Worm (Caenorhabditis elegans) whole organism, late embryonic: ENCODE results near the gene srt-23.
A peak's percentile ranks its signal among the peaks of the same experiment; 100 is the strongest.

ENCODE experiments used
- C08G9.2 ChIP-seq: sonication (generic microtip); optimal IDR thresholded peaks from 2 replicates; lab custom pipeline; 2016; ENCODE audit warnings: mild to moderate bottlenecking, missing genetic modification characterization, moderate library complexity, missing compliant biosample characterization
- C38D4.7 ChIP-seq: fragments of 200-800 bp; sonication (Bioruptor generic); optimal IDR thresholded peaks from 2 replicates; lab custom pipeline; 2018; ENCODE audit warnings: mild to moderate bottlenecking, missing genetic modification characterization, moderate library complexity, missing compliant biosample characterization
- K02D7.2 ChIP-seq: sonication (generic microtip); optimal IDR thresholded peaks from 2 replicates; lab custom pipeline; 2017; ENCODE audit warnings: mild to moderate bottlenecking, missing genetic modification characterization, missing compliant biosample characterization
- K09A11.1 ChIP-seq: sonication (generic microtip); optimal IDR thresholded peaks from 2 replicates; lab custom pipeline; 2017; ENCODE audit warnings: antibody characterized with exemption, mild to moderate bottlenecking, missing genetic modification characterization, missing compliant biosample characterization; ENCODE audit not compliant: insufficient read depth
- Y22D7AL.16 ChIP-seq: sonication (generic microtip); optimal IDR thresholded peaks from 2 replicates; lab custom pipeline; 2016; ENCODE audit warnings: missing genetic modification characterization, missing compliant biosample characterization
- ahr-1 ChIP-seq: sonication (generic microtip); optimal IDR thresholded peaks from 2 replicates; lab custom pipeline; 2016; ENCODE audit warnings: missing genetic modification characterization, missing compliant biosample characterization
- ama-1 ChIP-seq: fragments of 150-350 bp; optimal IDR thresholded peaks from 2 replicates; lab custom pipeline; 2014
- ceh-14 ChIP-seq: sonication (generic microtip); optimal IDR thresholded peaks from 2 replicates; lab custom pipeline; 2016; ENCODE audit warnings: missing genotype, missing genetic modification characterization, missing compliant biosample characterization
- ceh-18 ChIP-seq: sonication (generic microtip); optimal IDR thresholded peaks from 2 replicates; lab custom pipeline; 2016; ENCODE audit warnings: missing genetic modification characterization, missing compliant biosample characterization
- ceh-19 ChIP-seq: fragments of 200-800 bp; sonication (Bioruptor generic); optimal IDR thresholded peaks from 2 replicates; lab custom pipeline; 2018; ENCODE audit warnings: mild to moderate bottlenecking, missing genetic modification characterization, missing compliant biosample characterization
- ceh-24 ChIP-seq: sonication (generic microtip); optimal IDR thresholded peaks from 2 replicates; lab custom pipeline; 2016; ENCODE audit warnings: mild to moderate bottlenecking, missing genetic modification characterization, missing compliant biosample characterization
- ceh-30 ChIP-seq: fragments of 150-350 bp; optimal IDR thresholded peaks from 2 replicates; lab custom pipeline; 2014; ENCODE audit warnings: missing biosample characterization, missing genetic modification characterization
- ceh-31 ChIP-seq: sonication (generic microtip); optimal IDR thresholded peaks from 2 replicates; lab custom pipeline; 2016; ENCODE audit warnings: missing genetic modification characterization, missing compliant biosample characterization
- ceh-34 ChIP-seq: sonication (generic microtip); optimal IDR thresholded peaks from 2 replicates; lab custom pipeline; 2016; ENCODE audit warnings: mild to moderate bottlenecking, missing genetic modification characterization, missing compliant biosample characterization
- ceh-9 ChIP-seq: sonication (generic microtip); optimal IDR thresholded peaks from 2 replicates; lab custom pipeline; 2016; ENCODE audit warnings: mild to moderate bottlenecking, missing genetic modification characterization, inconsistent platforms, missing compliant biosample characterization
- dmd-4 ChIP-seq: sonication (generic microtip); optimal IDR thresholded peaks from 2 replicates; lab custom pipeline; 2016; ENCODE audit warnings: borderline replicate concordance, missing genetic modification characterization, missing compliant biosample characterization
- dve-1 ChIP-seq: sonication (generic microtip); optimal IDR thresholded peaks from 2 replicates; lab custom pipeline; 2017; ENCODE audit warnings: antibody characterized with exemption, mild to moderate bottlenecking, missing genetic modification characterization, missing compliant biosample characterization
- elt-2 ChIP-seq: sonication (generic microtip); optimal IDR thresholded peaks from 2 replicates; lab custom pipeline; 2016; ENCODE audit warnings: missing genetic modification reagents, missing genetic modification characterization, missing compliant biosample characterization
- ets-4 ChIP-seq: sonication (generic microtip); optimal IDR thresholded peaks from 2 replicates; lab custom pipeline; 2016; ENCODE audit warnings: missing genetic modification characterization, missing compliant biosample characterization
- eyg-1 ChIP-seq: sonication (generic microtip); optimal IDR thresholded peaks from 2 replicates; lab custom pipeline; 2016; ENCODE audit warnings: missing genotype, missing genetic modification characterization, missing compliant biosample characterization
- fkh-10 ChIP-seq: fragments of 150-350 bp; optimal IDR thresholded peaks from 2 replicates; lab custom pipeline; 2014; ENCODE audit warnings: missing biosample characterization, missing genetic modification reagents, missing genetic modification characterization
- lin-11 ChIP-seq: fragments of 200-800 bp; sonication (Bioruptor generic); optimal IDR thresholded peaks from 2 replicates; lab custom pipeline; 2018; ENCODE audit warnings: mild to moderate bottlenecking, missing genetic modification characterization, missing compliant biosample characterization
- madf-2 ChIP-seq: sonication (generic microtip); optimal IDR thresholded peaks from 2 replicates; lab custom pipeline; 2017; ENCODE audit warnings: missing genetic modification characterization, missing compliant biosample characterization
- mec-3 ChIP-seq: sonication (generic microtip); optimal IDR thresholded peaks from 2 replicates; lab custom pipeline; 2016; ENCODE audit warnings: borderline replicate concordance, missing genetic modification characterization, missing compliant biosample characterization
- nfya-1 ChIP-seq: sonication (generic microtip); optimal IDR thresholded peaks from 2 replicates; lab custom pipeline; 2017; ENCODE audit warnings: missing genetic modification characterization, mild to moderate bottlenecking, missing compliant biosample characterization, antibody characterized with exemption, moderate library complexity
- pag-3 ChIP-seq: sonication (generic microtip); optimal IDR thresholded peaks from 2 replicates; lab custom pipeline; 2016; ENCODE audit warnings: missing compliant biosample characterization, missing genetic modification characterization, borderline replicate concordance
- pax-1 ChIP-seq: fragments of 150-350 bp; optimal IDR thresholded peaks from 2 replicates; lab custom pipeline; 2014; ENCODE audit warnings: missing biosample characterization, missing genetic modification characterization
- pha-2 ChIP-seq: sonication (generic microtip); optimal IDR thresholded peaks from 2 replicates; lab custom pipeline; 2017; ENCODE audit warnings: mild to moderate bottlenecking, missing genetic modification characterization, missing compliant biosample characterization
- pha-4 ChIP-seq: fragments of 150-350 bp; optimal IDR thresholded peaks from 2 replicates; lab custom pipeline; 2018; ENCODE audit warnings: missing biosample characterization, missing genetic modification reagents, missing genetic modification characterization
- pros-1 ChIP-seq: fragments of 150-350 bp; optimal IDR thresholded peaks from 2 replicates; lab custom pipeline; 2014; ENCODE audit warnings: missing biosample characterization, missing genetic modification reagents, missing genetic modification characterization
- rnt-1 ChIP-seq: sonication (generic microtip); optimal IDR thresholded peaks from 2 replicates; lab custom pipeline; 2016; ENCODE audit warnings: missing genetic modification characterization, missing compliant biosample characterization
- sox-2 ChIP-seq: fragments of 200-800 bp; sonication (Bioruptor generic); IDR thresholded peaks from 2 replicates; pipeline ENCODE4 v1.3.6; 2022; ENCODE audit warnings: missing genetic modification reagents, missing genetic modification characterization, missing compliant biosample characterization
- tbx-2 ChIP-seq: sonication (generic microtip); optimal IDR thresholded peaks from 2 replicates; lab custom pipeline; 2016; ENCODE audit warnings: missing genetic modification characterization, missing compliant biosample characterization
- ttx-3 ChIP-seq: sonication (generic microtip); optimal IDR thresholded peaks from 2 replicates; lab custom pipeline; 2016; ENCODE audit warnings: missing genetic modification reagents, missing genetic modification characterization, missing compliant biosample characterization
- unc-42 ChIP-seq: sonication (generic microtip); optimal IDR thresholded peaks from 2 replicates; lab custom pipeline; 2016; ENCODE audit warnings: missing genotype, missing genetic modification characterization, missing compliant biosample characterization
- unc-55 ChIP-seq: sonication (generic microtip); optimal IDR thresholded peaks from 2 replicates; lab custom pipeline; 2017; ENCODE audit warnings: missing biosample characterization, missing genetic modification reagents, missing genetic modification characterization
- unc-86 ChIP-seq: sonication (generic microtip); optimal IDR thresholded peaks from 2 replicates; lab custom pipeline; 2016; ENCODE audit warnings: missing genetic modification characterization, missing compliant biosample characterization
- zip-5 ChIP-seq: sonication (generic microtip); optimal IDR thresholded peaks from 2 replicates; lab custom pipeline; 2016; ENCODE audit warnings: missing genetic modification characterization, missing compliant biosample characterization
- ztf-16 ChIP-seq: sonication (generic microtip); optimal IDR thresholded peaks from 2 replicates; lab custom pipeline; 2017; ENCODE audit warnings: missing genetic modification characterization, missing compliant biosample characterization

Gene srt-23

ce11 chrIV:749557-749956 is 7.0 kb upstream of the srt-23 start:
- TF ChIP-seq ets-4 (tag; lab: Kevin White, UChicago) (no peak), madf-2 (tag; lab: Kevin White, UChicago) (no peak), sox-2 (GFP tag; lab: Robert Waterston, UW) (no peak), ceh-24 (no peak), elt-2 (tag; lab: Kevin White, UChicago) (no peak), pag-3 (tag; lab: Kevin White, UChicago) (no peak), rnt-1 (tag; lab: Kevin White, UChicago) (no peak), unc-86 (tag; lab: Kevin White, UChicago) (no peak), ceh-19 (GFP tag; lab: Kevin White, UChicago) (no peak), fkh-10 (GFP tag; lab: Kevin White, UChicago) (no peak)

ce11 chrIV:754357-754972 is 2.1 kb upstream of the srt-23 start:
- TF ChIP-seq ceh-19 (GFP tag; lab: Kevin White, UChicago) = no peak
- TF ChIP-seq ztf-16 (tag; lab: Kevin White, UChicago) = no peak
- TF ChIP-seq eyg-1 (tag; lab: Kevin White, UChicago) = no peak
- TF ChIP-seq, all 69 proteins: peak for 0

- TF ChIP-seq madf-2 (tag; lab: Kevin White, UChicago) = no peak
- no peak for TF ChIP-seq ama-1 (lab: Kevin White, UChicago)
- TF ChIP-seq ttx-3 (tag; lab: Kevin White, UChicago) = no peak
- TF ChIP-seq eyg-1 (tag; lab: Kevin White, UChicago) = no peak
- TF ChIP-seq ceh-19 (GFP tag; lab: Kevin White, UChicago) = no peak
- TF ChIP-seq ceh-18 (tag; lab: Kevin White, UChicago) = no peak
- no peak for TF ChIP-seq lin-11 (tag; lab: Kevin White, UChicago)
- TF ChIP-seq unc-55 = no peak
- no peak for TF ChIP-seq C38D4.7 (GFP tag; lab: Kevin White, UChicago)
- TF ChIP-seq K09A11.1 (tag; lab: Kevin White, UChicago) = no peak
- TF ChIP-seq tbx-2 (tag; lab: Kevin White, UChicago) = no peak
- no peak for TF ChIP-seq C08G9.2
- no peak for TF ChIP-seq ahr-1 (tag; lab: Kevin White, UChicago)
- TF ChIP-seq pros-1 (tag; lab: Kevin White, UChicago) = no peak
- no peak for TF ChIP-seq ceh-31 (tag; lab: Kevin White, UChicago)
Observed at ce11 chrIV:756956-757355, 435 bp downstream of the srt-23 start.

- TF ChIP-seq mec-3 (tag; lab: Kevin White, UChicago) (no peak), ceh-30 (tag; lab: Kevin White, UChicago) (no peak), K02D7.2 (tag; lab: Kevin White, UChicago) (no peak), ceh-34 (no peak)
Observed at ce11 chrIV:757548-757947, 1.0 kb downstream of the srt-23 start.

- TF ChIP-seq lin-11 (tag; lab: Kevin White, UChicago) (no peak), unc-42 (tag; lab: Kevin White, UChicago) (peak; percentile 39)
Observed at ce11 chrIV:760267-760666, 3.7 kb downstream of the srt-23 start, which contains the start of gene gst-40. TSS of gene gst-40 (plus strand) at chrIV:760502.

ce11 chrIV:762016-762459 is 5.5 kb downstream of the srt-23 start:
- TF ChIP-seq unc-42 (tag; lab: Kevin White, UChicago) (no peak), pha-2 (tag; lab: Kevin White, UChicago) (no peak), rnt-1 (tag; lab: Kevin White, UChicago) (no peak), pha-4 (tag; lab: Kevin White, UChicago) (no peak), ceh-9 (tag; lab: Kevin White, UChicago) (no peak), C38D4.7 (GFP tag; lab: Kevin White, UChicago) (no peak), pax-1 (tag; lab: Kevin White, UChicago) (no peak), Y22D7AL.16 (no peak), dmd-4 (tag; lab: Kevin White, UChicago) (no peak), tbx-2 (tag; lab: Kevin White, UChicago) (no peak), unc-86 (tag; lab: Kevin White, UChicago) (no peak), ceh-30 (tag; lab: Kevin White, UChicago) (no peak), dve-1 (no peak), nfya-1 (tag; lab: Kevin White, UChicago) (no peak), zip-5 (tag; lab: Kevin White, UChicago) (no peak), ceh-14 (no peak), ceh-31 (tag; lab: Kevin White, UChicago) (no peak), lin-11 (tag; lab: Kevin White, UChicago) (no peak)
- TF ChIP-seq, all 69 proteins: peak for 0
